Worm (Caenorhabditis elegans): ENCODE results near the gene F55A11.11.

DNA sequence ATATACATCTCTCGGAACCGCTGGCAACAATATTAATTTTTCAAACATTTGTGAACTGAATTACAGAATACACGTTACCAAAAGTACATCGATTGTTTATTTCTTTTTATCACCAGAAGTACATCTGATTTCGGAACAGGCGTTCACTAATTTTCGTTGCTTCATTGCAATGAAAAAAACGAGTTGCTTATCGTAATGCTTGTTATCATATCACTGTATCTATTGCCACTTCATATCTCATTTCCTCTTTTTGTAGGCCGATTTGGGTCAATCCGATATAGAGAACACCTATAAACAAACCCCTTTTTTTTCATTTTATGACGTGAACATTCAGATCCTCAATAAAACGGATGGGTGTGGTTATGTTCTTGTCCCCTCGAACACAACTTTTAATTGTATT lies 45.6 kb upstream of the F55A11.11 start:
- TF ChIP-seq W03F9.2 (tag; optimal IDR thresholded peaks at IDR 0.05) (no peak), dao-5 (tag; optimal IDR thresholded peaks at IDR 0.05) (no peak), him-1 (tag; optimal IDR thresholded peaks at IDR 0.05) (no peak)
